Worm (Caenorhabditis elegans) whole organism, L4 larva: ENCODE measurements around the gene F58E6.11.

Experiments
- D1046.2 ChIP-seq: fragments of 200-800 bp; sonication (Bioruptor generic); IDR thresholded peaks from 2 replicates; pipeline ENCODE4 v1.3.6; 2022; ENCODE audit warnings: missing genetic modification characterization, missing compliant biosample characterization
- R02D3.7 ChIP-seq: fragments of 150-350 bp; sonication (generic microtip); optimal IDR thresholded peaks from 3 replicates; lab custom pipeline; 2014; ENCODE audit warnings: missing biosample characterization, missing genetic modification characterization
- ZK546.5 ChIP-seq, 2 experiments: sonication (generic microtip); optimal IDR thresholded peaks; 2 replicates each; lab custom pipeline; 2017; ENCODE audit warnings: missing biosample characterization in 2 of 2, missing genetic modification characterization in 2 of 2
- fkh-10 ChIP-seq: fragments of 150-350 bp; optimal IDR thresholded peaks from 2 replicates; lab custom pipeline; 2014; ENCODE audit warnings: missing biosample characterization, missing genetic modification reagents, missing genetic modification characterization
- madf-5 ChIP-seq, 2 experiments: fragments of 200-800 bp; sonication (Bioruptor generic); IDR thresholded peaks; 2 replicates each; pipeline ENCODE4 v1.3.6; 2022; ENCODE audit warnings: missing compliant biosample characterization in 2 of 2, missing genetic modification characterization in 2 of 2
- nhr-237 ChIP-seq: sonication (generic microtip); optimal IDR thresholded peaks from 2 replicates; lab custom pipeline; 2017; ENCODE audit warnings: missing biosample characterization, missing genetic modification characterization
- pha-4 ChIP-seq, 2 experiments: fragments of 150-350 bp in 1 of 2; fragments of 200-800 bp in 1 of 2; sonication (Bioruptor generic) in 1 of 2; IDR thresholded peaks in 1 of 2; optimal IDR thresholded peaks in 1 of 2; 2 replicates each; pipeline versions ENCODE4 v1.3.6 to Lab custom; 2014 to 2022; ENCODE audit warnings: missing genetic modification characterization in 2 of 2, missing genetic modification reagents in 2 of 2, missing biosample characterization in 1 of 2, missing compliant biosample characterization in 1 of 2
- snpc-4 ChIP-seq: fragments of 150-350 bp; optimal IDR thresholded peaks from 2 replicates; lab custom pipeline; 2014; ENCODE audit warnings: missing biosample characterization, missing genetic modification characterization

DNA sequence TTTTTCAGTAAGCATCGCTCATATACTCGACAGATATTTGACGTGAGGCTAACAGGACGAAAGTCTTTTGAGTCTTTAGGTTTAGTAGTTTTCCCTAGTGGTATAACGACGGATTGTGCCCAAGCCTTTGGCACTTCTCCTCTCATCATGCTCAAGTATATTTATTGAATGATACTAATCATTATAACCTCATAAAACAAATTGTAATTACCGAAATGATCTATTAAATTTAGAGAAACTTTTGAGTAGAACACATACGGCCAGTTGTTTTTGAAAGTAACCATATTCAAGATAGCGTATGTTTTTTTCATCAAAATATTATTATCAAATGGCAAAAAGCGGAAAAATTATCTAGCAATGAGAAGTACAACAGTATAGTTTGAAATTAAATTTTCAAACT is 13.5 kb upstream of the F58E6.11 start:
- no peak for TF ChIP-seq D1046.2 (GFP tag; lab: Robert Waterston, UW)
- TF ChIP-seq ZK546.5 (tag; optimal IDR thresholded peaks at IDR 0.05; lab: Kevin White, UChicago), result no peak
- TF ChIP-seq fkh-10, result no peak
- TF ChIP-seq pha-4 (GFP tag; IDR thresholded peaks at IDR 0.05; lab: Robert Waterston, UW), result no peak
- TF ChIP-seq pha-4 (tag; optimal IDR thresholded peaks at IDR 0.05; lab: Kevin White, UChicago), result no peak
- no peak for TF ChIP-seq snpc-4 (tag; lab: Kevin White, UChicago)
- TF ChIP-seq madf-5 (GFP tag; IDR thresholded peaks at IDR 0.05; lab: Robert Waterston, UW), result no peak
- no peak for TF ChIP-seq R02D3.7 (tag; lab: Kevin White, UChicago)
- no peak for TF ChIP-seq nhr-237 (tag; lab: Kevin White, UChicago)
